Fruit fly (Drosophila melanogaster) whole organism, embryonic: ENCODE results near the gene Pez.

Experiments
- Atf-2 ChIP-seq: fragments of 200-800 bp; sonication (Bioruptor generic); optimal IDR thresholded peaks from 2 replicates; lab custom pipeline; 2016; ENCODE audit warnings: missing biosample characterization, missing genetic modification characterization
- Atf6 ChIP-seq: fragments of 200-800 bp; sonication (Bioruptor generic); IDR thresholded peaks from 2 replicates; pipeline ENCODE4 v1.3.6; 2022; ENCODE audit warnings: missing biosample characterization, missing genetic modification characterization
- Bgb ChIP-seq: fragments of 200-800 bp; sonication (Bioruptor generic); IDR thresholded peaks from 2 replicates; pipeline ENCODE4 v1.3.6; 2022; ENCODE audit warnings: missing biosample characterization, missing genetic modification characterization; ENCODE audit not compliant: partially characterized antibody
- C15 ChIP-seq: fragments of 200-800 bp; sonication (Bioruptor generic); IDR thresholded peaks from 3 replicates; pipeline ENCODE4 v1.3.6; 2022; ENCODE audit warnings: missing biosample characterization, missing genetic modification characterization
- CG10979 ChIP-seq: fragments of 200-800 bp; sonication (Bioruptor generic); optimal IDR thresholded peaks from 2 replicates; lab custom pipeline; 2018; ENCODE audit warnings: missing biosample characterization, mild to moderate bottlenecking, missing genetic modification characterization, moderate library complexity
- CG12155 ChIP-seq: fragments of 200-800 bp; sonication (Bioruptor generic); optimal IDR thresholded peaks from 3 replicates; lab custom pipeline; 2016; ENCODE audit warnings: missing biosample characterization, missing genetic modification characterization
- CG15601 ChIP-seq: fragments of 200-800 bp; sonication (Bioruptor generic); optimal IDR thresholded peaks from 3 replicates; lab custom pipeline; 2019; ENCODE audit warnings: missing biosample characterization, mild to moderate bottlenecking, missing genetic modification characterization, moderate library complexity
- CG1602 ChIP-seq: fragments of 200-800 bp; sonication (Bioruptor generic); optimal IDR thresholded peaks from 3 replicates; lab custom pipeline; 2016; ENCODE audit warnings: missing biosample characterization, missing genetic modification characterization
- CG16813 ChIP-seq: fragments of 200-800 bp; sonication (Bioruptor generic); IDR thresholded peaks from 3 replicates; pipeline ENCODE4 v1.3.6; 2022; ENCODE audit warnings: missing biosample characterization, missing genetic modification characterization; ENCODE audit not compliant: partially characterized antibody
- CG2678 ChIP-seq: fragments of 200-800 bp; sonication (Bioruptor generic); optimal IDR thresholded peaks from 3 replicates; lab custom pipeline; 2019; ENCODE audit warnings: missing biosample characterization, mild to moderate bottlenecking, missing genetic modification characterization, moderate library complexity
- CG30403 ChIP-seq: fragments of 200-800 bp; sonication (Bioruptor generic); optimal IDR thresholded peaks from 3 replicates; lab custom pipeline; 2016; ENCODE audit warnings: missing biosample characterization, missing genetic modification characterization
- CG3065 ChIP-seq: fragments of 200-800 bp; sonication (Bioruptor generic); optimal IDR thresholded peaks from 2 replicates; lab custom pipeline; 2016; ENCODE audit warnings: missing biosample characterization, missing genetic modification characterization
- CG4820 ChIP-seq: fragments of 200-800 bp; sonication (Bioruptor generic); optimal IDR thresholded peaks from 3 replicates; lab custom pipeline; 2016; ENCODE audit warnings: missing biosample characterization, missing genetic modification characterization
- CG6175 ChIP-seq: fragments of 200-800 bp; sonication (Bioruptor generic); IDR thresholded peaks from 3 replicates; pipeline ENCODE4 v1.3.6; 2022; ENCODE audit warnings: missing biosample characterization, missing genetic modification characterization
- CG6683 ChIP-seq: fragments of 200-800 bp; sonication (Bioruptor generic); optimal IDR thresholded peaks from 2 replicates; lab custom pipeline; 2017; ENCODE audit warnings: missing biosample characterization, mild to moderate bottlenecking, missing genetic modification characterization, missing genetic modification reagents
- CG7357 ChIP-seq: fragments of 200-800 bp; sonication (Bioruptor generic); IDR thresholded peaks from 3 replicates; pipeline ENCODE4 v1.3.6; 2022; ENCODE audit warnings: missing biosample characterization, missing genetic modification characterization
- CG9817 ChIP-seq: fragments of 200-800 bp; sonication (Bioruptor generic); optimal IDR thresholded peaks from 2 replicates; lab custom pipeline; 2018; ENCODE audit warnings: missing biosample characterization, mild to moderate bottlenecking, missing genetic modification characterization, moderate library complexity
- Dad ChIP-seq: fragments of 200-800 bp; sonication (Bioruptor generic); optimal IDR thresholded peaks from 3 replicates; lab custom pipeline; 2016; ENCODE audit warnings: missing biosample characterization, missing genetic modification characterization
- Dbx ChIP-seq: fragments of 200-800 bp; sonication (Bioruptor generic); IDR thresholded peaks from 3 replicates; pipeline ENCODE4 v1.3.6; 2022; ENCODE audit warnings: missing biosample characterization, missing genetic modification characterization
- Deaf1 ChIP-seq: fragments of 200-800 bp; optimal IDR thresholded peaks from 3 replicates; lab custom pipeline; 2019; ENCODE audit warnings: missing biosample characterization, mild to moderate bottlenecking, missing genetic modification characterization, moderate library complexity
- Eip74EF ChIP-seq, 2 experiments: fragments of 200-800 bp in 1 of 2; fragments of >200 bp in 1 of 2; sonication (Bioruptor generic) in 1 of 2; optimal IDR thresholded peaks; 2 replicates each; lab custom pipeline; 2017 to 2019; ENCODE audit warnings: missing biosample characterization in 2 of 2, missing genetic modification characterization in 2 of 2, mild to moderate bottlenecking in 1 of 2, moderate library complexity in 1 of 2
- H2.0 ChIP-seq: fragments of 200-800 bp; sonication (Bioruptor generic); IDR thresholded peaks from 2 replicates; pipeline ENCODE4 v1.3.6; 2022; ENCODE audit warnings: missing biosample characterization, missing genetic modification characterization
- HHEX ChIP-seq: fragments of 200-800 bp; sonication (Bioruptor generic); optimal IDR thresholded peaks from 3 replicates; lab custom pipeline; 2017; ENCODE audit warnings: missing biosample characterization, mild to moderate bottlenecking, missing genetic modification characterization, missing genetic modification reagents
- HLH3B ChIP-seq: fragments of 200-800 bp; sonication (Bioruptor generic); IDR thresholded peaks from 2 replicates; pipeline ENCODE4 v1.3.6; 2022; ENCODE audit warnings: missing biosample characterization, missing genetic modification characterization
- Hmr ChIP-seq: fragments of 200-800 bp; sonication (Bioruptor generic); optimal IDR thresholded peaks from 3 replicates; lab custom pipeline; 2017; ENCODE audit warnings: mild to moderate bottlenecking, missing biosample characterization, missing genetic modification reagents, missing genetic modification characterization
- MESR4 ChIP-seq: fragments of 200-800 bp; sonication (Bioruptor generic); optimal IDR thresholded peaks from 2 replicates; lab custom pipeline; 2018; ENCODE audit warnings: missing biosample characterization, mild to moderate bottlenecking, missing genetic modification characterization, moderate library complexity
- Neu2 ChIP-seq: fragments of 200-800 bp; sonication (Bioruptor generic); optimal IDR thresholded peaks from 3 replicates; lab custom pipeline; 2016; ENCODE audit warnings: missing biosample characterization, missing genetic modification characterization, borderline replicate concordance
- Rx ChIP-seq: fragments of 200-800 bp; sonication (Bioruptor generic); IDR thresholded peaks from 2 replicates; pipeline ENCODE4 v1.3.6; 2022; ENCODE audit warnings: missing biosample characterization, missing genetic modification characterization
- Sox102F ChIP-seq: fragments of 200-800 bp; sonication (Bioruptor generic); optimal IDR thresholded peaks from 2 replicates; lab custom pipeline; 2018; ENCODE audit warnings: missing biosample characterization, mild to moderate bottlenecking, missing genetic modification characterization, moderate library complexity
- Ssrp ChIP-seq: fragments of 200-800 bp; sonication (Bioruptor generic); optimal IDR thresholded peaks from 2 replicates; lab custom pipeline; 2018; ENCODE audit warnings: missing biosample characterization, mild to moderate bottlenecking, missing genetic modification characterization, moderate library complexity
- Stat92E ChIP-seq, 3 experiments: fragments of >200 bp in 2 of 3; fragments of 200-800 bp in 1 of 3; sonication (Bioruptor generic) in 1 of 3; optimal IDR thresholded peaks; 2 replicates each; lab custom pipeline; 2017 to 2019; ENCODE audit warnings: missing biosample characterization in 3 of 3, missing genetic modification characterization in 3 of 3, mild to moderate bottlenecking in 1 of 3, moderate library complexity in 1 of 3
- Xbp1 ChIP-seq: fragments of 200-800 bp; sonication (Bioruptor generic); optimal IDR thresholded peaks from 3 replicates; lab custom pipeline; 2016; ENCODE audit warnings: missing biosample characterization, mild to moderate bottlenecking, missing genetic modification characterization
- az2 ChIP-seq: fragments of 200-800 bp; sonication (Bioruptor generic); optimal IDR thresholded peaks from 3 replicates; lab custom pipeline; 2016; ENCODE audit warnings: missing biosample characterization, missing genetic modification characterization
- cg ChIP-seq: fragments of 200-800 bp; sonication (Bioruptor generic); optimal IDR thresholded peaks from 3 replicates; lab custom pipeline; 2019; ENCODE audit warnings: missing biosample characterization, mild to moderate bottlenecking, missing genetic modification characterization, moderate library complexity
- dpn ChIP-seq, 2 experiments: fragments of 200-800 bp; sonication (Bioruptor generic); optimal IDR thresholded peaks; 3 replicates each; lab custom pipeline; 2016; ENCODE audit warnings: missing biosample characterization in 2 of 2, missing genetic modification characterization in 2 of 2
- emc ChIP-seq: fragments of 200-800 bp; sonication (Bioruptor generic); optimal IDR thresholded peaks from 2 replicates; lab custom pipeline; 2016; ENCODE audit warnings: missing biosample characterization, missing genetic modification characterization
- eyg ChIP-seq: fragments of 200-800 bp; sonication (Bioruptor generic); optimal IDR thresholded peaks from 3 replicates; lab custom pipeline; 2016; ENCODE audit warnings: missing biosample characterization, missing genetic modification characterization
- grau ChIP-seq: fragments of 200-800 bp; optimal IDR thresholded peaks from 3 replicates; lab custom pipeline; 2019; ENCODE audit warnings: missing biosample characterization, mild to moderate bottlenecking, missing genetic modification characterization, moderate library complexity
- ken ChIP-seq: fragments of 200-800 bp; sonication (Bioruptor generic); IDR thresholded peaks from 3 replicates; pipeline ENCODE4 v1.3.6; 2022; ENCODE audit warnings: missing biosample characterization, missing genetic modification characterization
- nerfin-2 ChIP-seq: fragments of 200-800 bp; sonication (Bioruptor generic); IDR thresholded peaks from 2 replicates; pipeline ENCODE4 v1.3.6; 2022; ENCODE audit warnings: missing biosample characterization, missing genetic modification characterization; ENCODE audit not compliant: partially characterized antibody
- pan ChIP-seq, 4 experiments: fragments of >200 bp in 3 of 4; fragments of 200-800 bp in 1 of 4; sonication (Bioruptor generic) in 1 of 4; optimal IDR thresholded peaks in 3 of 4; IDR thresholded peaks in 1 of 4; 2 replicates each; pipeline versions ENCODE4 v1.3.6 to Lab custom; 2017 to 2022; ENCODE audit warnings: missing biosample characterization in 2 of 4, missing genetic modification characterization in 2 of 4, mixed read lengths in 1 of 4
- pzg ChIP-seq: fragments of 200-800 bp; sonication (Bioruptor generic); optimal IDR thresholded peaks from 3 replicates; lab custom pipeline; 2018; ENCODE audit warnings: missing biosample characterization, mild to moderate bottlenecking, missing genetic modification characterization, moderate library complexity
- salm ChIP-seq: fragments of 200-800 bp; sonication (Bioruptor generic); optimal IDR thresholded peaks from 2 replicates; lab custom pipeline; 2018; ENCODE audit warnings: missing biosample characterization, mild to moderate bottlenecking, missing genetic modification characterization
- scrt ChIP-seq: fragments of 200-800 bp; sonication (Bioruptor generic); optimal IDR thresholded peaks from 2 replicates; lab custom pipeline; 2018; ENCODE audit warnings: missing biosample characterization, mild to moderate bottlenecking, missing genetic modification characterization, moderate library complexity
- sug ChIP-seq: fragments of 200-800 bp; optimal IDR thresholded peaks from 2 replicates; lab custom pipeline; 2019; ENCODE audit warnings: missing biosample characterization, mild to moderate bottlenecking, missing genetic modification characterization, moderate library complexity
- tgo ChIP-seq: fragments of 200-800 bp; sonication (Bioruptor generic); IDR thresholded peaks from 3 replicates; pipeline ENCODE4 v1.3.6; 2022; ENCODE audit warnings: missing biosample characterization, missing genetic modification characterization
- zfh1 ChIP-seq: fragments of 200-800 bp; sonication (Bioruptor generic); IDR thresholded peaks from 3 replicates; pipeline ENCODE4 v1.3.6; 2022; ENCODE audit warnings: missing biosample characterization, missing genetic modification characterization

Pez gene

DNA sequence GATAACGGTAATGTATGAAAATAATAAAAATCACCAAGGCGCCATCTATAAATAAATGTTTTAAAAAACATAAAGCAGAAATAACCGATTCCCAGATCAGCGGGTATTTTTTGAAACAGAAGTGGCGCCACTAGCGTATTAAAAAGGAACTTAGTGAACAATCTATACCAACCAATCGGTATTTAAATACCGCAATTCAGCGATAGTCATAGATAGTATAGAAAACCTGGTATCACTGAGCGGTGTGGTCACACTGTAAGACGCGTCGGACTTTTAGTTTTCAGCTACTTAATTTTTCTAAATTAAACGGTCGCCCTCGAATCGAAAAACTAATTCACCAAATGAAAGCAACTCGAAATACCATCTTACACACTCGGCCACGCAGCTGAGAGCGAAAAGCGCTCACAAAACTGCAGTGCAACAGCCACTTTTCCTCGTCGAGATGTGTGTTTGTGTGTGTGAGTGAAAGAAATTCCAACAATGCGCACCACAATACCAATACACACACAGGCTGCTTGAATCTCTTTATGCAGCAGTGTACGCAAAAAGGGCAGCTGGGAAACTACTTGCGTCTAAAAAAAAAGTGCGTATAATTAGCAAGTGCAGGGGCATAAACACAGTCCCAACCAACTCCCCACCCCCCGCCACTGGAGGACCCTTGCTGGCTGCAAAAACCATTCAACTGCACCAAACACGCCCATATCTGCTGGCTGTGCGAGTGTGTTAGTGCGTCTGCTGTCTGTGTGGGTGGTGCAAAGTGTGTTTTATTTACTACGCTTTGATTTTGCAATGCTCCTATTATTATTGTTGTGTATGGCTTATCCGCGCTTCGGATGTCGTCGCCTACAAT is 14.7 kb downstream of the Pez start, which contains the start of gene PDZ-GEF (continued):
- peak; percentile 99 for TF ChIP-seq cg (GFP tag; lab: Kevin White, UChicago)
- peak; percentile 21 for TF ChIP-seq sug (tag; lab: Kevin White, UChicago)
- peak; percentile 57 for TF ChIP-seq CG15601 (tag; lab: Kevin White, UChicago)
- no peak for TF ChIP-seq salm
- TF ChIP-seq Sox102F (GFP tag; lab: Kevin White, UChicago), result no peak
- TF ChIP-seq Bgb, result peak; percentile 54
- TF ChIP-seq CG30403 (GFP tag; lab: Kevin White, UChicago), result peak; percentile 54
- TF ChIP-seq Stat92E (GFP tag; optimal IDR thresholded peaks at IDR 0.05; lab: Kevin White, UChicago), result peak in 1 of 3 experiments; percentile 32
- TF ChIP-seq CG7357, result 0 out of 3 replicates have a peak, but pooled peaks have one; percentile 35
- TF ChIP-seq CG12155 (GFP tag; lab: Kevin White, UChicago), result peak; percentile 47
- peak; percentile 17 for TF ChIP-seq Deaf1 (tag; lab: Kevin White, UChicago)
- TF ChIP-seq C15 (GFP tag; lab: Robert Waterston, UW), result no peak
- TF ChIP-seq Hmr (GFP tag; lab: Kevin White, UChicago), result peak; percentile 74
- TF ChIP-seq CG4820 (GFP tag; lab: Kevin White, UChicago), result peak; percentile 46
- TF ChIP-seq Eip74EF (GFP tag; optimal IDR thresholded peaks at IDR 0.05; lab: Kevin White, UChicago), result no peak
- TF ChIP-seq Atf-2 (GFP tag; lab: Kevin White, UChicago), result peak; percentile 46
- no peak for TF ChIP-seq CG6683 (GFP tag; lab: Kevin White, UChicago)
- TF ChIP-seq MESR4 (GFP tag; lab: Kevin White, UChicago), result peak; percentile 87
- peak; percentile 68; the same call in 2 of the 3 replicates for TF ChIP-seq Dbx (GFP tag; lab: Robert Waterston, UW)
- peak; percentile 89 for TF ChIP-seq pzg (GFP tag; lab: Kevin White, UChicago)
- peak; percentile 42 for TF ChIP-seq H2.0 (GFP tag; lab: Robert Waterston, UW)
- TF ChIP-seq Rx (GFP tag; lab: Robert Waterston, UW), result no peak
- peak; percentile 79 for TF ChIP-seq CG10979 (tag; lab: Kevin White, UChicago)
- peak; percentile 25 for TF ChIP-seq CG9817 (tag; lab: Kevin White, UChicago)
- peak; percentile 77 for TF ChIP-seq Xbp1 (GFP tag; lab: Kevin White, UChicago)
- TF ChIP-seq Ssrp, result no peak
- no peak for TF ChIP-seq Neu2 (GFP tag; lab: Kevin White, UChicago)
- TF ChIP-seq eyg, result peak; percentile 24
- no peak for TF ChIP-seq Dad
- TF ChIP-seq pan (optimal IDR thresholded peaks at IDR 0.05; lab: Kevin White, UChicago), result no peak
- TF ChIP-seq pan (GFP tag; optimal IDR thresholded peaks at IDR 0.05 in 1 of 2, IDR thresholded peaks at IDR 0.05 in 1 of 2), result peak in 1 of 2 experiments; percentile 47
- TF ChIP-seq Atf6 (GFP tag; lab: Robert Waterston, UW), result no peak
- TF ChIP-seq grau, result peak; percentile 53
- no peak for TF ChIP-seq CG6175 (GFP tag; lab: Robert Waterston, UW)
- peak; percentile 67; the same call in 2 of the 3 replicates for TF ChIP-seq ken
- TF ChIP-seq CG1602 (GFP tag; lab: Kevin White, UChicago), result peak; percentile 45
- no peak for TF ChIP-seq emc
- peak; percentile 41; the same call in 1 of the 3 replicates for TF ChIP-seq CG16813 (GFP tag; lab: Robert Waterston, UW)
- peak; percentile 33 for TF ChIP-seq scrt (GFP tag; lab: Kevin White, UChicago)
- TF ChIP-seq nerfin-2, result peak; percentile 44; the same call in 1 of the 2 replicates
- no peak for TF ChIP-seq CG3065
- 0 out of 2 replicates have a peak, but pooled peaks have one; percentile 17 for TF ChIP-seq HLH3B (GFP tag; lab: Robert Waterston, UW)
- no peak for TF ChIP-seq CG2678 (tag; lab: Kevin White, UChicago)
- peak; percentile 63 for TF ChIP-seq az2 (GFP tag; lab: Kevin White, UChicago)
- TF ChIP-seq dpn (GFP tag; optimal IDR thresholded peaks at IDR 0.05; lab: Kevin White, UChicago), result peak; percentile 51 to 77
- TF ChIP-seq zfh1 (GFP tag; lab: Robert Waterston, UW), result peak; percentile 73
- TF ChIP-seq tgo (GFP tag; lab: Robert Waterston, UW), result peak; percentile 56
- TF ChIP-seq HHEX (GFP tag; lab: Kevin White, UChicago), result no peak
